Worm (Caenorhabditis elegans): ENCODE measurements around the gene T07D3.9.
"Not testable (repeated sequence)": the region's sequence is repeated elsewhere in the genome, so short reads cannot be mapped to it uniquely, and the experiment has no call there.

The T07D3.9 gene

ce11 chrII:850567-850966 lies 50.1 kb downstream of the T07D3.9 start, which contains the start of gene F28A10.5:
Gene F28A10.5, minus strand, starts transcription at chrII:850667.
- TF ChIP-seq ceh-32 (tag; optimal IDR thresholded peaks at IDR 0.05; ENCODE audit: poor library complexity); fkh-10 (GFP tag; optimal IDR thresholded peaks at IDR 0.05); dmd-6 (GFP tag; IDR thresholded peaks at IDR 0.05): not testable (repeated sequence)

ce11 chrII:848519-848918 lies 52.2 kb downstream of the T07D3.9 start, which contains the start of the genes acdh-9 and F28A10.13:
Gene acdh-9, minus strand, starts transcription at chrII:848603.
Gene F28A10.13, plus strand, starts transcription at chrII:848812.
- TF ChIP-seq ceh-28 (tag; optimal IDR thresholded peaks at IDR 0.05) (no peak), ceh-82 (tag; optimal IDR thresholded peaks at IDR 0.05) (no peak), ces-1 (GFP tag; optimal IDR thresholded peaks at IDR 0.05) (no peak), pha-4 (GFP tag; IDR thresholded peaks at IDR 0.05) (no peak), pha-4 (tag; optimal IDR thresholded peaks at IDR 0.05) (peak; percentile 57), zfp-2 (tag; optimal IDR thresholded peaks at IDR 0.05) (no peak), nhr-6 (tag; optimal IDR thresholded peaks at IDR 0.05) (no peak), mdt-29 (GFP tag; IDR thresholded peaks at IDR 0.05) (no peak), Y48G9A.11 (GFP tag; IDR thresholded peaks at IDR 0.05) (no peak), hmg-1.1 (GFP tag; IDR thresholded peaks at IDR 0.05) (peak; percentile 52; the same call in 1 of the 2 replicates), mxl-2 (GFP tag; conservative IDR thresholded peaks at IDR 0.05) (no peak), dpl-1 (GFP tag; optimal IDR thresholded peaks at IDR 0.05) (peak; percentile 2), F26F4.8 (GFP tag; conservative IDR thresholded peaks at IDR 0.05) (no peak), pqm-1 (tag; optimal IDR thresholded peaks at IDR 0.05) (no peak), nhr-111 (GFP tag; optimal IDR thresholded peaks at IDR 0.05) (no peak), jun-1 (tag; optimal IDR thresholded peaks at IDR 0.05) (no peak), saeg-2 (GFP tag; IDR thresholded peaks at IDR 0.05) (no peak), egl-27 (tag; optimal IDR thresholded peaks at IDR 0.05) (no peak), skn-1 (tag; optimal IDR thresholded peaks at IDR 0.05) (no peak), zfp-3 (GFP tag; conservative IDR thresholded peaks at IDR 0.05) (no peak), spr-1 (tag; optimal IDR thresholded peaks at IDR 0.05) (no peak), Y105C5A.15 (GFP tag; IDR thresholded peaks at IDR 0.05) (no peak), ztf-7 (tag; optimal IDR thresholded peaks at IDR 0.05) (no peak), unc-130 (GFP tag; optimal IDR thresholded peaks at IDR 0.05) (no peak), F44E2.7 (GFP tag; IDR thresholded peaks at IDR 0.05) (no peak), hif-1 (tag; optimal IDR thresholded peaks at IDR 0.05) (peak in 1 of 2 experiments; percentile 82), mxl-3 (GFP tag; optimal IDR thresholded peaks at IDR 0.05) (peak; percentile 89), daf-12 (tag; optimal IDR thresholded peaks at IDR 0.05) (no peak), T26A8.4 (GFP tag; IDR thresholded peaks at IDR 0.05) (no peak; the same call in 1 of the 2 replicates), nhr-76 (tag; optimal IDR thresholded peaks at IDR 0.05) (peak; percentile 62), madf-5 (GFP tag; IDR thresholded peaks at IDR 0.05) (no peak), tag-97 (GFP tag; IDR thresholded peaks at IDR 0.05) (no peak), D1046.2 (GFP tag; IDR thresholded peaks at IDR 0.05) (no peak), duxl-1 (tag; optimal IDR thresholded peaks at IDR 0.05; ENCODE audit: poor library complexity) (peak; percentile 46), mes-2 (tag; optimal IDR thresholded peaks at IDR 0.05; ENCODE audit: poor library complexity, severe bottlenecking) (peak; percentile 54), ZK546.5 (tag; optimal IDR thresholded peaks at IDR 0.05) (no peak), nhr-102 (tag; optimal IDR thresholded peaks at IDR 0.05) (no peak), mep-1 (tag; optimal IDR thresholded peaks at IDR 0.05) (peak; percentile 84), php-3 (GFP tag; IDR thresholded peaks at IDR 0.05) (0 out of 2 replicates have a peak, but pooled peaks have one; percentile 18), F10B5.3 (tag; optimal IDR thresholded peaks at IDR 0.05) (no peak), mdl-1 (tag; optimal IDR thresholded peaks at IDR 0.05) (peak; percentile 79 to 96), rbr-2 (tag; optimal IDR thresholded peaks at IDR 0.05) (no peak), nhr-237 (tag; optimal IDR thresholded peaks at IDR 0.05) (no peak), Y5F2A.4 (GFP tag; optimal IDR thresholded peaks at IDR 0.05) (no peak), nhr-25 (tag; optimal IDR thresholded peaks at IDR 0.05; ENCODE audit: borderline replicate concordance, insufficient read depth) (no peak), snpc-1.2 (GFP tag; IDR thresholded peaks at IDR 0.05) (no peak), lin-39 (tag; optimal IDR thresholded peaks at IDR 0.05) (no peak)

All from whole organism, L4 larva.